Worm (Caenorhabditis elegans) whole organism, mixed stage, embryonic: ENCODE results near the gene F48B9.1.

Experiments
- bed-3 ChIP-seq: fragments of 200-800 bp; sonication (Bioruptor generic); optimal IDR thresholded peaks from 3 replicates; lab custom pipeline; 2018; ENCODE audit warnings: mild to moderate bottlenecking, missing genetic modification characterization, moderate library complexity, missing compliant biosample characterization
- ceh-39 ChIP-seq: fragments of 150-350 bp; optimal IDR thresholded peaks from 2 replicates; lab custom pipeline; 2014; ENCODE audit warnings: missing biosample characterization, missing genetic modification characterization
- ceh-43 ChIP-seq: fragments of 200-800 bp; sonication (Bioruptor generic); optimal IDR thresholded peaks from 2 replicates; lab custom pipeline; 2018; ENCODE audit warnings: mild to moderate bottlenecking, missing genetic modification characterization, moderate library complexity, missing compliant biosample characterization
- ceh-83 ChIP-seq: fragments of 200-800 bp; sonication (Bioruptor generic); optimal IDR thresholded peaks from 2 replicates; lab custom pipeline; 2018; ENCODE audit warnings: mild to moderate bottlenecking, missing genetic modification characterization, missing compliant biosample characterization
- ces-1 ChIP-seq: fragments of 150-350 bp; optimal IDR thresholded peaks from 2 replicates; lab custom pipeline; 2014; ENCODE audit warnings: missing biosample characterization, missing genetic modification reagents, missing genetic modification characterization
- elt-1 ChIP-seq: sonication (generic microtip); optimal IDR thresholded peaks from 2 replicates; lab custom pipeline; 2017; ENCODE audit warnings: missing genetic modification characterization, mild to moderate bottlenecking, missing compliant biosample characterization, antibody characterized with exemption, moderate library complexity, borderline replicate concordance; ENCODE audit not compliant: insufficient read depth
- elt-3 ChIP-seq: fragments of 150-350 bp; optimal IDR thresholded peaks from 2 replicates; lab custom pipeline; 2014; ENCODE audit warnings: missing biosample characterization, missing genetic modification characterization
- flh-1 ChIP-seq: fragments of 200-800 bp; sonication (Bioruptor generic); optimal IDR thresholded peaks from 2 replicates; lab custom pipeline; 2018; ENCODE audit warnings: mild to moderate bottlenecking, missing genetic modification characterization, moderate library complexity, missing compliant biosample characterization
- hlh-1 ChIP-seq: fragments of 150-350 bp; optimal IDR thresholded peaks from 2 replicates; lab custom pipeline; 2014; ENCODE audit warnings: missing biosample characterization, missing genetic modification reagents, missing genetic modification characterization
- lin-32 ChIP-seq: fragments of 200-800 bp; sonication (Bioruptor generic); optimal IDR thresholded peaks from 2 replicates; lab custom pipeline; 2018; ENCODE audit warnings: mild to moderate bottlenecking, missing genetic modification characterization, missing compliant biosample characterization
- mls-2 ChIP-seq: sonication (generic microtip); optimal IDR thresholded peaks from 2 replicates; lab custom pipeline; 2016; ENCODE audit warnings: mild to moderate bottlenecking, missing genetic modification characterization, moderate library complexity, missing compliant biosample characterization
- nhr-2 ChIP-seq: fragments of 150-350 bp; optimal IDR thresholded peaks from 2 replicates; lab custom pipeline; 2014; ENCODE audit warnings: missing biosample characterization, missing genetic modification characterization
- nhr-237 ChIP-seq: fragments of 150-350 bp; optimal IDR thresholded peaks from 2 replicates; lab custom pipeline; 2014; ENCODE audit warnings: missing biosample characterization, missing genetic modification characterization
- tbx-8 ChIP-seq: fragments of 200-800 bp; sonication (Bioruptor generic); optimal IDR thresholded peaks from 2 replicates; lab custom pipeline; 2018; ENCODE audit warnings: mild to moderate bottlenecking, missing genetic modification characterization, moderate library complexity, missing compliant biosample characterization
- unc-120 ChIP-seq: sonication (generic microtip); optimal IDR thresholded peaks from 2 replicates; lab custom pipeline; 2017; ENCODE audit warnings: missing genetic modification characterization, missing compliant biosample characterization; ENCODE audit not compliant: poor library complexity, severe bottlenecking
- zip-8 ChIP-seq: fragments of 150-350 bp; optimal IDR thresholded peaks from 2 replicates; lab custom pipeline; 2014; ENCODE audit warnings: missing biosample characterization, missing genetic modification characterization
- ztf-11 ChIP-seq: fragments of 150-350 bp; optimal IDR thresholded peaks from 2 replicates; lab custom pipeline; 2014; ENCODE audit warnings: missing biosample characterization, missing genetic modification characterization

F48B9.1 gene

ce11 chrX:2229305-2230172 lies 48.9 kb downstream of the F48B9.1 start, which contains the start of gene lin-32:
Gene lin-32 (minus strand): TSS chrX:2230122.
- TF ChIP-seq flh-1 (GFP tag; lab: Kevin White, UChicago) (no peak), elt-3 (tag; lab: Kevin White, UChicago) (no peak), lin-32 (GFP tag; lab: Kevin White, UChicago) (peak; percentile 75), nhr-237 (tag; lab: Kevin White, UChicago) (no peak)

ce11 chrX:2231346-2231745 lies 50.7 kb downstream of the F48B9.1 start:
- peak; percentile 94 for TF ChIP-seq nhr-2
- no peak for TF ChIP-seq ceh-83
- TF ChIP-seq bed-3 (GFP tag; lab: Kevin White, UChicago), result no peak
- TF ChIP-seq tbx-8 (GFP tag; lab: Kevin White, UChicago), result no peak
- no peak for TF ChIP-seq ztf-11 (tag; lab: Kevin White, UChicago)
- peak; percentile 69 for TF ChIP-seq zip-8 (tag; lab: Kevin White, UChicago)
- peak; percentile 12 for TF ChIP-seq elt-1 (tag; lab: Kevin White, UChicago)
- TF ChIP-seq ceh-43 (GFP tag; lab: Kevin White, UChicago), result no peak

ce11 chrX:2233929-2234328 lies 53.2 kb downstream of the F48B9.1 start, which contains the start of gene T14F9.2:
Gene T14F9.2 (plus strand): TSS chrX:2234324.
- TF ChIP-seq elt-1 (tag; lab: Kevin White, UChicago) (peak; percentile 78), ces-1 (peak; percentile 11), mls-2 (no peak), hlh-1 (tag; lab: Kevin White, UChicago) (peak; percentile 59), nhr-237 (tag; lab: Kevin White, UChicago) (no peak), nhr-2 (peak; percentile 12), unc-120 (tag; lab: Kevin White, UChicago) (no peak), lin-32 (GFP tag; lab: Kevin White, UChicago) (peak; percentile 26), ceh-39 (tag; lab: Kevin White, UChicago) (peak; percentile 0)
